Worm (Caenorhabditis elegans) whole organism, young adult: ENCODE results near the gene cutl-27.

ENCODE experiments used
- F23B12.7 ChIP-seq: sonication (generic microtip); optimal IDR thresholded peaks from 2 replicates; lab custom pipeline; 2017; ENCODE audit warnings: missing genetic modification characterization, mild to moderate bottlenecking, missing compliant biosample characterization, antibody characterized with exemption, moderate library complexity; ENCODE audit not compliant: insufficient read depth
- Y53G8AR.9 ChIP-seq: fragments of 200-800 bp; sonication (Bioruptor generic); conservative IDR thresholded peaks from 2 replicates; pipeline ENCODE4 v1.3.6; 2022; ENCODE audit warnings: missing genetic modification reagents, missing genetic modification characterization, missing compliant biosample characterization
- nhr-90 ChIP-seq: sonication (generic microtip); optimal IDR thresholded peaks from 2 replicates; lab custom pipeline; 2016; ENCODE audit warnings: missing genotype, mild to moderate bottlenecking, missing genetic modification characterization, missing compliant biosample characterization
- snpc-4 ChIP-seq, 5 experiments: fragments of 150-350 bp in 1 of 5; sonication (generic microtip) in 4 of 5; optimal IDR thresholded peaks; 2 replicates each; lab custom pipeline; 2014 to 2018; ENCODE audit warnings: missing genetic modification characterization in 5 of 5, missing biosample characterization in 3 of 5, antibody characterized with exemption in 2 of 5, mild to moderate bottlenecking in 2 of 5, missing compliant biosample characterization in 2 of 5, missing genotype in 2 of 5, moderate library complexity in 2 of 5, missing genetic modification reagents in 1 of 5
- tbp1 ChIP-seq: fragments of 200-800 bp; sonication (Bioruptor generic); optimal IDR thresholded peaks from 2 replicates; lab custom pipeline; 2018; ENCODE audit warnings: mild to moderate bottlenecking, missing genetic modification characterization, missing compliant biosample characterization
- ztf-25 ChIP-seq: fragments of 200-800 bp; sonication (Bioruptor generic); IDR thresholded peaks from 2 replicates; pipeline ENCODE4 v1.3.6; 2022; ENCODE audit warnings: missing genetic modification reagents, missing genetic modification characterization, missing compliant biosample characterization

DNA sequence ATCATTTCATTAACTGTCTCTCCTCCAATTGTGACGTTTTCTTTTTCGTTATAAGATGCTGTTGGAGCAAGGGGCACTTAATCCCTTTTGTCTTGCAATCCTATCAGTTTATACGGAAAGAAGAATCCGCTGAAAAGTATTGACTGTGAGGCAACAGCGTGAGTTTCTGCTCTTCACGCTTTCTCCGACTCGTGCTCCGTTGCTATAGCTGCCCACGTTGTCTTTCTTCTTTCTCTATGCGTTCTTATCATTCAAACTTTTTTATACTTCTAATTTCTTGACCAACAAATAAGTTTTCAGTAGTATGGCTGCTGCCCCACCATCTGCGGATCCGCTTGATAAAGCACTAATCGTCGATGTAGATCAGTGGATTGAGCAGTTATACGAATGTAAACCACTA lies 20.2 kb upstream of the cutl-27 start, which contains the start of gene let-92:
- TF ChIP-seq Y53G8AR.9 (GFP tag; lab: Robert Waterston, UW) (no peak), ztf-25 (GFP tag; lab: Robert Waterston, UW) (no peak), tbp1 (GFP tag; lab: Kevin White, UChicago) (no peak), F23B12.7 (tag; lab: Kevin White, UChicago) (no peak), nhr-90 (tag; lab: Kevin White, UChicago) (no peak), snpc-4 (GFP tag; optimal IDR thresholded peaks at IDR 0.05; lab: Kevin White, UChicago) (no peak), snpc-4 (tag; optimal IDR thresholded peaks at IDR 0.05; lab: Kevin White, UChicago) (no peak)
